Fruit fly (Drosophila melanogaster): ENCODE measurements around the gene CG16986.
A peak's percentile ranks its signal among the peaks of the same experiment; 100 is the strongest.

Gene CG16986

dm6 chr3L:2552116-2552843 lies 47.9 kb upstream of the CG16986 start (continued):
- peak; percentile 70 for TF ChIP-seq chn (GFP tag; optimal IDR thresholded peaks at IDR 0.05)
- TF ChIP-seq CG11560 (tag; IDR thresholded peaks at IDR 0.05) = no peak
- TF ChIP-seq maf-S (GFP tag; optimal IDR thresholded peaks at IDR 0.05) = peak; percentile 20
- TF ChIP-seq CG3163 (GFP tag; optimal IDR thresholded peaks at IDR 0.05) = no peak
- TF ChIP-seq CG32767 (GFP tag; IDR thresholded peaks at IDR 0.05) = no peak
- peak; percentile 60 for TF ChIP-seq Fer1 (GFP tag; optimal IDR thresholded peaks at IDR 0.05)
- TF ChIP-seq CG10274 (GFP tag; optimal IDR thresholded peaks at IDR 0.05) = peak; percentile 40
- peak in 1 of 3 experiments; percentile 77 for TF ChIP-seq lola (GFP tag; optimal IDR thresholded peaks at IDR 0.05)
- peak; percentile 84 for TF ChIP-seq CG18262 (tag; optimal IDR thresholded peaks at IDR 0.05)
- peak; percentile 71 for TF ChIP-seq trem (tag; optimal IDR thresholded peaks at IDR 0.05)
- TF ChIP-seq tin (GFP tag; optimal IDR thresholded peaks at IDR 0.05) = peak; percentile 75
- peak; percentile 59 for TF ChIP-seq CG2875 (GFP tag; optimal IDR thresholded peaks at IDR 0.05)
- TF ChIP-seq Spps (tag; optimal IDR thresholded peaks at IDR 0.05) = peak; percentile 66
- TF ChIP-seq Drgx (GFP tag; IDR thresholded peaks at IDR 0.05) = peak; percentile 76
- TF ChIP-seq CG18476 (GFP tag; optimal IDR thresholded peaks at IDR 0.05) = peak; percentile 57
- no peak for TF ChIP-seq Atf6 (GFP tag; IDR thresholded peaks at IDR 0.05)
- TF ChIP-seq CG15269 (tag; optimal IDR thresholded peaks at IDR 0.05) = peak; percentile 69
- no peak for TF ChIP-seq CG6765 (GFP tag; optimal IDR thresholded peaks at IDR 0.05)
- TF ChIP-seq CG4854 (GFP tag; optimal IDR thresholded peaks at IDR 0.05) = peak; percentile 47
- peak; percentile 26 for TF ChIP-seq CG13123 (GFP tag; optimal IDR thresholded peaks at IDR 0.05)
- TF ChIP-seq Chrac-16 (GFP tag; optimal IDR thresholded peaks at IDR 0.05) = peak; percentile 57
- TF ChIP-seq Dek (tag; optimal IDR thresholded peaks at IDR 0.05) = peak; percentile 23
- TF ChIP-seq CG6854 (GFP tag; optimal IDR thresholded peaks at IDR 0.05) = peak; percentile 35
- TF ChIP-seq Sox100B (GFP tag; optimal IDR thresholded peaks at IDR 0.05) = peak; percentile 58
- peak; percentile 53 for TF ChIP-seq CG2120 (GFP tag; optimal IDR thresholded peaks at IDR 0.05)
- no peak for TF ChIP-seq CG7963 (GFP tag; IDR thresholded peaks at IDR 0.05; ENCODE audit: partially characterized antibody)
- peak; percentile 18 for TF ChIP-seq CG2116 (GFP tag; optimal IDR thresholded peaks at IDR 0.05)
- TF ChIP-seq cwo (GFP tag; optimal IDR thresholded peaks at IDR 0.05) = peak; percentile 30
- TF ChIP-seq MBD-R2 (GFP tag; IDR thresholded peaks at IDR 0.05) = 0 out of 2 replicates have a peak, but pooled peaks have one; percentile 16
- TF ChIP-seq Rx (GFP tag; IDR thresholded peaks at IDR 0.05) = no peak
- peak; percentile 70 for TF ChIP-seq CG7556 (GFP tag; optimal IDR thresholded peaks at IDR 0.05)
- peak; percentile 10 to 71 for TF ChIP-seq Hr51 (GFP tag; optimal IDR thresholded peaks at IDR 0.05)
- no peak for TF ChIP-seq BEAF-32 (GFP tag; optimal IDR thresholded peaks at IDR 0.05)
- peak; percentile 21 for TF ChIP-seq ERR (GFP tag; optimal IDR thresholded peaks at IDR 0.05)
- no peak for TF ChIP-seq Usf (GFP tag; optimal IDR thresholded peaks at IDR 0.05)
- TF ChIP-seq nau (GFP tag; optimal IDR thresholded peaks at IDR 0.05) = peak; percentile 69
- peak; percentile 41 to 63 for TF ChIP-seq dpn (GFP tag; optimal IDR thresholded peaks at IDR 0.05)
- peak; percentile 29 for TF ChIP-seq lbe (GFP tag; optimal IDR thresholded peaks at IDR 0.05)
- 0 out of 2 replicates have a peak, but pooled peaks have one; percentile 37 for TF ChIP-seq peb (GFP tag; IDR thresholded peaks at IDR 0.05)
- TF ChIP-seq CG2199 (GFP tag; IDR thresholded peaks at IDR 0.05) = peak; percentile 80; the same call in 1 of the 3 replicates
- TF ChIP-seq CG7987 (GFP tag; optimal IDR thresholded peaks at IDR 0.05) = peak; percentile 32
- TF ChIP-seq Asciz (GFP tag; optimal IDR thresholded peaks at IDR 0.05) = peak; percentile 66
- peak; percentile 42 for TF ChIP-seq TFAM (GFP tag; optimal IDR thresholded peaks at IDR 0.05)
- no peak for TF ChIP-seq CG34224 (GFP tag; IDR thresholded peaks at IDR 0.05; ENCODE audit: partially characterized antibody)
- peak; percentile 14 for TF ChIP-seq CG8290 (GFP tag; optimal IDR thresholded peaks at IDR 0.05)
- peak in 1 of 2 experiments; percentile 62 for TF ChIP-seq CG8290 (tag; optimal IDR thresholded peaks at IDR 0.05)
- TF ChIP-seq CG17802 (tag; optimal IDR thresholded peaks at IDR 0.05) = peak; percentile 19
- peak; percentile 37 for TF ChIP-seq Meics (GFP tag; optimal IDR thresholded peaks at IDR 0.05)

Measured in whole organism, embryonic.